Worm (Caenorhabditis elegans) whole organism, L3 larva: ENCODE data around the gene srh-269.

Source experiments
- R02D3.7 ChIP-seq: fragments of 150-350 bp; optimal IDR thresholded peaks from 2 replicates; lab custom pipeline; 2014; ENCODE audit warnings: missing biosample characterization, missing genetic modification characterization
- aly-2 ChIP-seq: fragments of 150-350 bp; optimal IDR thresholded peaks from 2 replicates; lab custom pipeline; 2014; ENCODE audit warnings: missing biosample characterization, missing genetic modification characterization
- ama-1 ChIP-seq: fragments of 150-350 bp; optimal IDR thresholded peaks from 2 replicates; lab custom pipeline; 2018
- ceh-16 ChIP-seq: sonication (generic microtip); optimal IDR thresholded peaks from 2 replicates; lab custom pipeline; 2017; ENCODE audit warnings: missing biosample characterization, missing genetic modification characterization
- ceh-28 ChIP-seq: fragments of 150-350 bp; optimal IDR thresholded peaks from 2 replicates; lab custom pipeline; 2014; ENCODE audit warnings: missing biosample characterization, missing genetic modification reagents, missing genetic modification characterization
- ceh-82 ChIP-seq: fragments of 150-350 bp; optimal IDR thresholded peaks from 2 replicates; lab custom pipeline; 2014; ENCODE audit warnings: missing biosample characterization, missing genetic modification characterization
- ceh-9 ChIP-seq: sonication (generic microtip); optimal IDR thresholded peaks from 2 replicates; lab custom pipeline; 2018; ENCODE audit warnings: missing biosample characterization, missing genetic modification characterization
- daf-12 ChIP-seq: fragments of 150-350 bp; optimal IDR thresholded peaks from 2 replicates; lab custom pipeline; 2014; ENCODE audit warnings: missing biosample characterization, missing genetic modification reagents, missing genetic modification characterization
- egl-27 ChIP-seq: sonication (generic microtip); optimal IDR thresholded peaks from 4 replicates; lab custom pipeline; 2017; ENCODE audit warnings: missing biosample characterization, missing genetic modification reagents, missing genetic modification characterization
- egl-5 ChIP-seq: fragments of 150-350 bp; optimal IDR thresholded peaks from 2 replicates; lab custom pipeline; 2017; ENCODE audit warnings: missing biosample characterization, missing genetic modification reagents, missing genetic modification characterization, inconsistent platforms
- elt-1 ChIP-seq: fragments of 150-350 bp; optimal IDR thresholded peaks from 2 replicates; lab custom pipeline; 2014; ENCODE audit warnings: missing biosample characterization, missing genetic modification characterization
- elt-2 ChIP-seq: sonication (generic microtip); optimal IDR thresholded peaks from 2 replicates; lab custom pipeline; 2016; ENCODE audit warnings: missing genetic modification reagents, mild to moderate bottlenecking, missing genetic modification characterization, missing compliant biosample characterization
- eor-1 ChIP-seq, 2 experiments: fragments of 150-350 bp; optimal IDR thresholded peaks; 2 replicates each; lab custom pipeline; 2014 to 2018; ENCODE audit warnings: missing biosample characterization in 2 of 2, missing genetic modification characterization in 2 of 2
- fos-1 ChIP-seq: fragments of 150-350 bp; optimal IDR thresholded peaks from 2 replicates; lab custom pipeline; 2014; ENCODE audit warnings: missing biosample characterization, missing genetic modification characterization
- jun-1 ChIP-seq: fragments of 150-350 bp; optimal IDR thresholded peaks from 2 replicates; lab custom pipeline; 2014; ENCODE audit warnings: missing biosample characterization, missing genetic modification reagents, missing genetic modification characterization
- lin-15B ChIP-seq: fragments of 150-350 bp; optimal IDR thresholded peaks from 2 replicates; lab custom pipeline; 2014; ENCODE audit warnings: missing biosample characterization, missing genetic modification characterization
- lin-39 ChIP-seq: fragments of 150-350 bp; optimal IDR thresholded peaks from 2 replicates; lab custom pipeline; 2018; ENCODE audit warnings: missing biosample characterization, missing genetic modification reagents, missing genetic modification characterization
- lsy-12 ChIP-seq: sonication (generic microtip); optimal IDR thresholded peaks from 2 replicates; lab custom pipeline; 2016; ENCODE audit warnings: mild to moderate bottlenecking, missing genetic modification characterization, missing compliant biosample characterization
- mdl-1 ChIP-seq: fragments of 150-350 bp; optimal IDR thresholded peaks from 2 replicates; lab custom pipeline; 2014; ENCODE audit warnings: missing biosample characterization, missing genetic modification characterization
- mml-1 ChIP-seq: fragments of 150-350 bp; sonication (generic microtip); optimal IDR thresholded peaks from 3 replicates; lab custom pipeline; 2014; ENCODE audit warnings: missing biosample characterization, missing genetic modification characterization
- nfya-1 ChIP-seq: sonication (generic microtip); optimal IDR thresholded peaks from 2 replicates; lab custom pipeline; 2017; ENCODE audit warnings: missing genetic modification characterization, mild to moderate bottlenecking, missing compliant biosample characterization, antibody characterized with exemption, moderate library complexity; ENCODE audit not compliant: insufficient read depth
- nhr-11 ChIP-seq: fragments of 150-350 bp; optimal IDR thresholded peaks from 2 replicates; lab custom pipeline; 2014; ENCODE audit warnings: missing biosample characterization, missing genetic modification characterization
- nhr-12 ChIP-seq: fragments of 150-350 bp; optimal IDR thresholded peaks from 2 replicates; lab custom pipeline; 2014; ENCODE audit warnings: missing biosample characterization, missing genetic modification characterization
- nhr-23 ChIP-seq: fragments of 150-350 bp; optimal IDR thresholded peaks from 2 replicates; lab custom pipeline; 2014; ENCODE audit warnings: missing biosample characterization, missing genetic modification reagents, missing genetic modification characterization
- nhr-237 ChIP-seq: fragments of 150-350 bp; optimal IDR thresholded peaks from 2 replicates; lab custom pipeline; 2014; ENCODE audit warnings: missing biosample characterization, missing genetic modification characterization
- nhr-28 ChIP-seq: fragments of 150-350 bp; optimal IDR thresholded peaks from 2 replicates; lab custom pipeline; 2014; ENCODE audit warnings: missing biosample characterization, missing genetic modification characterization
- nhr-67 ChIP-seq: fragments of 150-350 bp; optimal IDR thresholded peaks from 2 replicates; lab custom pipeline; 2014; ENCODE audit warnings: missing biosample characterization, missing genetic modification characterization
- nhr-77 ChIP-seq: fragments of 150-350 bp; optimal IDR thresholded peaks from 2 replicates; lab custom pipeline; 2014; ENCODE audit warnings: missing biosample characterization, missing genetic modification characterization
- pha-4 ChIP-seq: fragments of 150-350 bp; optimal IDR thresholded peaks from 2 replicates; lab custom pipeline; 2014; ENCODE audit warnings: missing biosample characterization, missing genetic modification reagents, missing genetic modification characterization
- pqm-1 ChIP-seq: fragments of 150-350 bp; optimal IDR thresholded peaks from 2 replicates; lab custom pipeline; 2017; ENCODE audit warnings: missing biosample characterization, missing genetic modification characterization, inconsistent platforms
- sea-2 ChIP-seq: fragments of 150-350 bp; sonication (generic microtip); optimal IDR thresholded peaks from 4 replicates; lab custom pipeline; 2014; ENCODE audit warnings: missing biosample characterization, missing genetic modification reagents, missing genetic modification characterization
- skn-1 ChIP-seq: fragments of 150-350 bp; optimal IDR thresholded peaks from 2 replicates; lab custom pipeline; 2014; ENCODE audit warnings: missing biosample characterization, missing genetic modification characterization
- snpc-4 ChIP-seq: fragments of 150-350 bp; optimal IDR thresholded peaks from 2 replicates; lab custom pipeline; 2014; ENCODE audit warnings: missing biosample characterization, missing genetic modification characterization
- unc-62 ChIP-seq: fragments of 150-350 bp; sonication (generic microtip); optimal IDR thresholded peaks from 4 replicates; lab custom pipeline; 2014; ENCODE audit warnings: missing biosample characterization, missing genetic modification reagents, missing genetic modification characterization
- zag-1 ChIP-seq: fragments of 150-350 bp; optimal IDR thresholded peaks from 2 replicates; lab custom pipeline; 2014; ENCODE audit warnings: missing biosample characterization, missing genetic modification characterization
- ztf-4 ChIP-seq: fragments of 150-350 bp; optimal IDR thresholded peaks from 2 replicates; lab custom pipeline; 2014; ENCODE audit warnings: missing biosample characterization, missing genetic modification characterization

The srh-269 gene

DNA sequence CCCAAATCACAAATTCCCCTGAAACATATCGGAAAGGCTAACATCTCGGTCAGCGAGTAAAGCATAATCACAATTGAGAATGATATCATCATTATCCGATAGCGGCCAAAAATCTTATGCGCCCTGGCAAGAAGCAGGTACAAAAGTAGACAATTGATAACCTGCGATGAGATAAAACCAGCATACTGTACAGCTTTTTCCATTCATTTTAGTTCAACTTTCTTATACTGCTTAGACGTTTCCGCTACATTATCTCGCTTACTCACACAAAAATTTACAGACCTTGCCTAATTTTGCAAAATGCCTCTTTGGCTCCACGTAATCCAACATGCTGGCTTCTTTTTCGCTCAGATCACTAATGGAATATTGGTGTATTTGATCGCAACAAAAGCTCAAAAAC lies 8.9 kb downstream of the srh-269 start, which contains the start of gene str-150:
str-150 (plus strand) TSS at position 301 of the 400 bp plus-strand sequence.
- TF ChIP-seq nhr-237 (tag; lab: Kevin White, UChicago), result no peak

DNA sequence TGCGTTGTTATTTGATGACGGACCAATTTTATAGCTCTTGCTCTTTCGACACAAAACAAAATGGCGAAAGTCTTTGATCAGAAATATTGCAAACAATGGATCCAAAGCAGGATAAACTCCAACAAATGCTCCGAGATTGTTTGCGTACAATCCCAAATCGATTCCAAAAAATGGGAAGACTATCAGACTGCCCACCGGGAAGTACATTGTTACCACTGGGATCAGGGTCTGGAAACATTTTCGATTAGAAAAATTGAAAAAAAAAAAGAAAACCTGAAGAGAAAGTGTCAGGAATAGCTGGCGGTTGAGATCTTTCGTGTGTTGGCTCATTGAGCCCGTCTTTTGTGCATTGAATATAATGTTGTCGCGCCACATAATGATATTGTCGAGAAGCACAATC lies 10.8 kb downstream of the srh-269 start:
- TF ChIP-seq nhr-28 (tag; lab: Kevin White, UChicago) (no peak), egl-27 (tag; lab: Kevin White, UChicago) (no peak), lin-39 (tag; lab: Kevin White, UChicago) (no peak), elt-2 (tag; lab: Kevin White, UChicago) (no peak), nhr-12 (no peak), lin-15B (tag; lab: Kevin White, UChicago) (no peak), sea-2 (GFP tag; lab: Kevin White, UChicago) (no peak), ceh-9 (tag; lab: Kevin White, UChicago) (no peak), nfya-1 (no peak), egl-5 (no peak), ceh-82 (tag; lab: Kevin White, UChicago) (no peak), mml-1 (tag; lab: Kevin White, UChicago) (no peak), nhr-11 (no peak), ztf-4 (no peak), jun-1 (tag; lab: Kevin White, UChicago) (no peak), ceh-16 (tag; lab: Kevin White, UChicago) (no peak), fos-1 (no peak), nhr-23 (tag; lab: Kevin White, UChicago) (no peak), mdl-1 (tag; lab: Kevin White, UChicago) (no peak)
- TF ChIP-seq, all 47 proteins: peak for 0

DNA sequence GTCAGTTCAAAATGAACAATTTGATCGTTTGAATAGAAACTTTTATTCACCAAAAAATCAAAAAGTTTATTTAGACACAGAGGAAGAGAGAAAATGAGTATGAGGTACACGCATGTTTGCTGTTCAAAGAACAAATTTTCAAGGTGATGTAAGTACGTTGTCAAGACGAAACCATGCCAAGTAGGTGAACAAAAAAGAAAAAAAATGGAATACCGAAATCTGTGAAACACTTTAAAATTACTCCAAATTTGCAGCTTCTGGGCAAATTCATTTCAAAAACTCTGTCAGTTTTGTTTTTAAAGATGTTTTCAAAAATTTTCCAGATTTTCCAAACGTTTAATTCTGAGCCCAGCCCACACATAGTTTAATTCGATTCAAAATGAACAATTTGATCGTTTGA lies 11.4 kb downstream of the srh-269 start, which contains the start of gene nhr-271:
nhr-271 (minus strand) TSS at position 101 of the 400 bp plus-strand sequence.
- no peak for TF ChIP-seq lin-39 (tag; lab: Kevin White, UChicago)
- TF ChIP-seq lin-15B (tag; lab: Kevin White, UChicago), result no peak

DNA sequence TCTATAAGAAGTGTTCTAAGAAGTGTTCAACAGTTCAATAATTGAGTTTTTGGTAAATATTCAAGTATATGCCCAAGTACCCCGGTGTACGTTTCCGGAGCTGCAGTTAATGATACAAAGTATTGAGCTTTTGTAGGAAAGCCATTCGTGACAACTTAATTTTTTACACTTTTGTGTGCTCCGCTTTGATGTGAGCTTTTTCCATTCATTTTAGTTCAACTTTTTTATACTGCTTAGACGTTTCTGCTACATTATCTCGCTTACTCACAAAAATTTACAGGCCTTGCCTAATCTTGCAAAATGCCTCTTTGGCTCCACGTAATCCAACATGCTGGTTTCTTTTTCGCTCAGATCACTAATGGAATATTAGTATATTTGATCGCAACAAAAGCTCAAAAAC lies 15.9 kb downstream of the srh-269 start, which contains the start of gene str-151:
str-151 (plus strand) TSS at position 301 of the 400 bp plus-strand sequence.
- TF ChIP-seq lin-15B (tag; lab: Kevin White, UChicago) (no peak), sea-2 (GFP tag; lab: Kevin White, UChicago) (no peak), nhr-67 (tag; lab: Kevin White, UChicago) (no peak), R02D3.7 (no peak)

DNA sequence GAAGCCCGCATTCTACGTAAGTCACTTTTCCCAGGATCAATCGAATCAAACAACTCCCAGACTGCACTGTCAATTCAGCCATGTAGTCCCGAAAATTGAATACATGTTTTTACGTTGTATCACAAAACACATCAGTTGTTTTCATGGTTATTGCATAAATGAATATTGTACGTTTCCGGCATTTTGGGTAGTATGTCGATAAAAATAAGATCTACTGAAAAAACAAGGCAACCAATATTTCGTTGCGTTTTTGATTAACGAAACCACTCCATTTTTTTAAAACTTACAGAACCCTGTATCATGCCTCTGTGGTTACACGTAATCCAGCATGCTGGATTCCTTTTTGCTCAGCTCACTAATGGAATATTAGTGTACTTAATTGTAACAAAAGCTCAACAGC lies 18.7 kb downstream of the srh-269 start, which contains the start of gene str-149:
str-149 (plus strand) TSS at position 301 of the 400 bp plus-strand sequence.
- TF ChIP-seq pqm-1 (tag; lab: Kevin White, UChicago), result no peak
- TF ChIP-seq ceh-28 (tag; lab: Kevin White, UChicago), result no peak
- TF ChIP-seq lsy-12 (tag; lab: Kevin White, UChicago), result no peak
- no peak for TF ChIP-seq nhr-77 (tag; lab: Kevin White, UChicago)
- no peak for TF ChIP-seq snpc-4
- TF ChIP-seq egl-5, result no peak
- TF ChIP-seq lin-39 (tag; lab: Kevin White, UChicago), result no peak
- TF ChIP-seq daf-12, result no peak
- TF ChIP-seq unc-62 (GFP tag; lab: Kevin White, UChicago), result no peak
- TF ChIP-seq eor-1 (tag; optimal IDR thresholded peaks at IDR 0.05; lab: Kevin White, UChicago), result no peak
- TF ChIP-seq elt-1 (tag; lab: Kevin White, UChicago), result no peak
- TF ChIP-seq ama-1 (lab: Kevin White, UChicago), result no peak
- no peak for TF ChIP-seq nfya-1
- no peak for TF ChIP-seq zag-1 (tag; lab: Kevin White, UChicago)
- no peak for TF ChIP-seq pha-4 (tag; lab: Kevin White, UChicago)
- TF ChIP-seq skn-1 (tag; lab: Kevin White, UChicago), result no peak
- TF ChIP-seq nhr-23 (tag; lab: Kevin White, UChicago), result no peak
- TF ChIP-seq aly-2 (tag; lab: Kevin White, UChicago), result no peak
- no peak for TF ChIP-seq mml-1 (tag; lab: Kevin White, UChicago)
- no peak for TF ChIP-seq elt-2 (tag; lab: Kevin White, UChicago)
- TF ChIP-seq, all 47 proteins: peak for 0
